Fruit fly (Drosophila melanogaster) whole organism, embryonic: ENCODE results near the gene ZAP3.

Experiments
- ATbp ChIP-seq: fragments of 200-800 bp; sonication (Bioruptor generic); optimal IDR thresholded peaks from 2 replicates; lab custom pipeline; 2017; ENCODE audit warnings: missing biosample characterization, mild to moderate bottlenecking, missing genetic modification characterization, missing genetic modification reagents
- Antp ChIP-seq: fragments of 200-800 bp; sonication (Bioruptor generic); optimal IDR thresholded peaks from 3 replicates; lab custom pipeline; 2016; ENCODE audit warnings: missing biosample characterization, missing genetic modification characterization
- CG10209 ChIP-seq: fragments of 200-800 bp; sonication (Bioruptor generic); optimal IDR thresholded peaks from 3 replicates; lab custom pipeline; 2017; ENCODE audit warnings: missing biosample characterization, mild to moderate bottlenecking, missing genetic modification characterization, missing genetic modification reagents
- CG11695 ChIP-seq: fragments of 200-800 bp; sonication (Bioruptor generic); IDR thresholded peaks from 3 replicates; pipeline ENCODE4 v1.3.6; 2022; ENCODE audit warnings: missing biosample characterization, missing genetic modification characterization
- CG14441 ChIP-seq: fragments of 200-800 bp; sonication (Bioruptor generic); IDR thresholded peaks from 2 replicates; pipeline ENCODE4 v1.3.6; 2022; ENCODE audit warnings: missing biosample characterization, missing genetic modification characterization
- CG17186 ChIP-seq: fragments of 200-800 bp; sonication (Bioruptor generic); optimal IDR thresholded peaks from 3 replicates; lab custom pipeline; 2017; ENCODE audit warnings: missing biosample characterization, missing genetic modification reagents, missing genetic modification characterization
- CG17385 ChIP-seq: fragments of 200-800 bp; sonication (Bioruptor generic); optimal IDR thresholded peaks from 3 replicates; lab custom pipeline; 2018; ENCODE audit warnings: missing biosample characterization, mild to moderate bottlenecking, missing genetic modification characterization
- CG17912 ChIP-seq: fragments of 200-800 bp; sonication (Bioruptor generic); optimal IDR thresholded peaks from 2 replicates; lab custom pipeline; 2018; ENCODE audit warnings: missing biosample characterization, mild to moderate bottlenecking, missing genetic modification characterization
- CG3163 ChIP-seq: fragments of 200-800 bp; sonication (Bioruptor generic); optimal IDR thresholded peaks from 3 replicates; lab custom pipeline; 2016; ENCODE audit warnings: missing biosample characterization, missing genetic modification characterization
- CG3281 ChIP-seq: fragments of 200-800 bp; sonication (Bioruptor generic); optimal IDR thresholded peaks from 3 replicates; lab custom pipeline; 2017; ENCODE audit warnings: missing biosample characterization, mild to moderate bottlenecking, missing genetic modification characterization
- CG3726 ChIP-seq: fragments of 200-800 bp; sonication (Bioruptor generic); IDR thresholded peaks from 3 replicates; pipeline ENCODE4, ENCODE4 v1.3.6; 2022; ENCODE audit warnings: missing biosample characterization, missing genetic modification characterization
- CG6765 ChIP-seq: fragments of 200-800 bp; sonication (Bioruptor generic); optimal IDR thresholded peaks from 3 replicates; lab custom pipeline; 2017; ENCODE audit warnings: missing biosample characterization, mild to moderate bottlenecking, missing genetic modification characterization
- CG6813 ChIP-seq: fragments of 200-800 bp; sonication (Bioruptor generic); optimal IDR thresholded peaks from 2 replicates; lab custom pipeline; 2017; ENCODE audit warnings: missing biosample characterization, missing genetic modification characterization, mild to moderate bottlenecking, moderate library complexity, missing genetic modification reagents
- CG7987 ChIP-seq: fragments of 200-800 bp; sonication (Bioruptor generic); optimal IDR thresholded peaks from 2 replicates; lab custom pipeline; 2018; ENCODE audit warnings: missing biosample characterization, mild to moderate bottlenecking, missing genetic modification characterization, moderate library complexity
- Eip74EF ChIP-seq, 2 experiments: fragments of 200-800 bp in 1 of 2; fragments of >200 bp in 1 of 2; sonication (Bioruptor generic) in 1 of 2; optimal IDR thresholded peaks; 2 replicates each; lab custom pipeline; 2017 to 2019; ENCODE audit warnings: missing biosample characterization in 2 of 2, missing genetic modification characterization in 2 of 2, mild to moderate bottlenecking in 1 of 2, moderate library complexity in 1 of 2
- Gsc ChIP-seq: fragments of 200-800 bp; sonication (Bioruptor generic); IDR thresholded peaks from 2 replicates; pipeline ENCODE4 v1.3.6; 2022; ENCODE audit warnings: missing biosample characterization, missing genetic modification characterization
- HLH3B ChIP-seq: fragments of 200-800 bp; sonication (Bioruptor generic); IDR thresholded peaks from 2 replicates; pipeline ENCODE4 v1.3.6; 2022; ENCODE audit warnings: missing biosample characterization, missing genetic modification characterization
- Hmr ChIP-seq: fragments of 200-800 bp; sonication (Bioruptor generic); optimal IDR thresholded peaks from 3 replicates; lab custom pipeline; 2017; ENCODE audit warnings: mild to moderate bottlenecking, missing biosample characterization, missing genetic modification reagents, missing genetic modification characterization
- Pdp1 ChIP-seq, 2 experiments: fragments of 200-800 bp; sonication (Bioruptor generic); optimal IDR thresholded peaks; 3 replicates each; lab custom pipeline; 2016; ENCODE audit warnings: missing biosample characterization in 2 of 2, missing genetic modification characterization in 2 of 2, mild to moderate bottlenecking in 1 of 2, moderate library complexity in 1 of 2
- Taf1 ChIP-seq: fragments of 200-800 bp; sonication (Bioruptor generic); IDR thresholded peaks from 2 replicates; pipeline ENCODE4 v1.3.6; 2022; ENCODE audit warnings: missing biosample characterization, missing genetic modification characterization
- Trl ChIP-seq, 3 experiments: fragments of >200 bp in 2 of 3; fragments of 200-800 bp in 1 of 3; sonication (Bioruptor generic) in 1 of 3; optimal IDR thresholded peaks; 2 replicates in 1 of 3; 3 replicates in 2 of 3; lab custom pipeline; 2016 to 2017; ENCODE audit warnings: missing biosample characterization in 1 of 3, missing genetic modification characterization in 1 of 3
- Usf ChIP-seq: fragments of 200-800 bp; sonication (Bioruptor generic); optimal IDR thresholded peaks from 2 replicates; lab custom pipeline; 2017; ENCODE audit warnings: missing genotype, missing biosample characterization, missing genetic modification characterization
- YL-1 ChIP-seq: fragments of 200-800 bp; sonication (Bioruptor generic); optimal IDR thresholded peaks from 3 replicates; lab custom pipeline; 2017; ENCODE audit warnings: missing biosample characterization, mild to moderate bottlenecking, missing genetic modification characterization
- abd-A ChIP-seq: fragments of 200-800 bp; sonication (Bioruptor generic); optimal IDR thresholded peaks from 3 replicates; lab custom pipeline; 2019; ENCODE audit warnings: missing biosample characterization, mild to moderate bottlenecking, missing genetic modification characterization, moderate library complexity
- ase ChIP-seq: fragments of 200-800 bp; sonication (Bioruptor generic); IDR thresholded peaks from 3 replicates; pipeline ENCODE4 v1.3.6; 2022; ENCODE audit warnings: missing biosample characterization, missing genetic modification characterization
- cato ChIP-seq: fragments of 200-800 bp; sonication (Bioruptor generic); optimal IDR thresholded peaks from 2 replicates; lab custom pipeline; 2016; ENCODE audit warnings: missing biosample characterization, missing genetic modification characterization, borderline replicate concordance
- chinmo ChIP-seq: fragments of 200-800 bp; sonication (Bioruptor generic); IDR thresholded peaks from 4 replicates; pipeline ENCODE4 v1.3.6; 2022; ENCODE audit warnings: missing biosample characterization, missing genetic modification characterization; ENCODE audit not compliant: partially characterized antibody
- danr ChIP-seq: fragments of 200-800 bp; sonication (Bioruptor generic); IDR thresholded peaks from 2 replicates; pipeline ENCODE4 v1.3.6; 2022; ENCODE audit warnings: missing biosample characterization, missing genetic modification characterization
- dati ChIP-seq: fragments of 200-800 bp; sonication (Bioruptor generic); IDR thresholded peaks from 2 replicates; pipeline ENCODE4 v1.3.6; 2022; ENCODE audit warnings: missing biosample characterization, missing genetic modification characterization
- dmrt99B ChIP-seq: fragments of 200-800 bp; sonication (Bioruptor generic); optimal IDR thresholded peaks from 2 replicates; lab custom pipeline; 2018; ENCODE audit warnings: missing biosample characterization, mild to moderate bottlenecking, missing genetic modification characterization, moderate library complexity
- lab ChIP-seq: fragments of 200-800 bp; sonication (Bioruptor generic); optimal IDR thresholded peaks from 3 replicates; lab custom pipeline; 2017; ENCODE audit warnings: missing biosample characterization, missing genetic modification characterization, mild to moderate bottlenecking, moderate library complexity, missing genetic modification reagents
- maf-S ChIP-seq: fragments of 200-800 bp; sonication (Bioruptor generic); optimal IDR thresholded peaks from 2 replicates; lab custom pipeline; 2016; ENCODE audit warnings: missing biosample characterization, missing genetic modification characterization
- oc ChIP-seq: fragments of 200-800 bp; sonication (Bioruptor generic); optimal IDR thresholded peaks from 2 replicates; lab custom pipeline; 2018; ENCODE audit warnings: missing biosample characterization, mild to moderate bottlenecking, missing genetic modification characterization, moderate library complexity
- otp ChIP-seq: fragments of 200-800 bp; sonication (Bioruptor generic); IDR thresholded peaks from 3 replicates; pipeline ENCODE4, ENCODE4 v1.3.6; 2022; ENCODE audit warnings: missing biosample characterization, missing genetic modification characterization
- pros ChIP-seq: fragments of 200-800 bp; sonication (Bioruptor generic); optimal IDR thresholded peaks from 3 replicates; lab custom pipeline; 2019; ENCODE audit warnings: missing biosample characterization, mild to moderate bottlenecking, missing genetic modification characterization, moderate library complexity
- sd ChIP-seq: fragments of 200-800 bp; sonication (Bioruptor generic); optimal IDR thresholded peaks from 3 replicates; lab custom pipeline; 2018; ENCODE audit warnings: missing biosample characterization, mild to moderate bottlenecking, missing genetic modification characterization, moderate library complexity
- sqz ChIP-seq: fragments of 200-800 bp; sonication (Bioruptor generic); optimal IDR thresholded peaks from 3 replicates; lab custom pipeline; 2018; ENCODE audit warnings: missing biosample characterization, mild to moderate bottlenecking, missing genetic modification characterization
- vvl ChIP-seq: fragments of 200-800 bp; sonication (Bioruptor generic); IDR thresholded peaks from 2 replicates; pipeline ENCODE4 v1.3.6; 2022; ENCODE audit warnings: missing biosample characterization, missing genetic modification characterization
- wdn ChIP-seq: fragments of 200-800 bp; sonication (Bioruptor generic); IDR thresholded peaks from 2 replicates; pipeline ENCODE4 v1.3.6; 2022; ENCODE audit warnings: missing biosample characterization, missing genetic modification characterization

ZAP3 gene

dm6 chrX:10043873-10044272, 38.4 kb downstream of the ZAP3 start (continued):
- peak; percentile 13 for TF ChIP-seq CG7987 (GFP tag; lab: Kevin White, UChicago)
- TF ChIP-seq CG11695 (GFP tag; lab: Robert Waterston, UW): 0 out of 3 replicates have a peak, but pooled peaks have one; percentile 27
- TF ChIP-seq dmrt99B: peak; percentile 21
- TF ChIP-seq Antp (GFP tag; lab: Kevin White, UChicago): no peak
- TF ChIP-seq ATbp (GFP tag; lab: Kevin White, UChicago): peak; percentile 63
- TF ChIP-seq CG6765 (GFP tag; lab: Kevin White, UChicago): peak; percentile 17
- TF ChIP-seq CG14441 (GFP tag; lab: Robert Waterston, UW): 0 out of 2 replicates have a peak, but pooled peaks have one; percentile 11
- no peak for TF ChIP-seq danr
- TF ChIP-seq HLH3B (GFP tag; lab: Robert Waterston, UW): peak; percentile 17; the same call in 1 of the 2 replicates
- no peak for TF ChIP-seq CG17186 (GFP tag; lab: Kevin White, UChicago)
- peak; percentile 36 for TF ChIP-seq lab
- peak; percentile 43; the same call in 1 of the 3 replicates for TF ChIP-seq otp
- peak; percentile 15 for TF ChIP-seq Hmr (GFP tag; lab: Kevin White, UChicago)
- no peak for TF ChIP-seq cato (GFP tag; lab: Kevin White, UChicago)
- peak; percentile 43; the same call in 1 of the 3 replicates for TF ChIP-seq ase (GFP tag; lab: Robert Waterston, UW)
- TF ChIP-seq CG10209 (GFP tag; lab: Kevin White, UChicago): peak; percentile 23
- no peak for TF ChIP-seq CG3163 (GFP tag; lab: Kevin White, UChicago)

dm6 chrX:10039528-10039927, 42.8 kb downstream of the ZAP3 start:
- TF ChIP-seq CG17385 (GFP tag; lab: Kevin White, UChicago) (no peak), dati (GFP tag; lab: Robert Waterston, UW) (no peak), CG3281 (GFP tag; lab: Kevin White, UChicago) (no peak), Taf1 (GFP tag; lab: Robert Waterston, UW) (no peak), maf-S (GFP tag; lab: Kevin White, UChicago) (no peak), CG3726 (no peak), wdn (GFP tag; lab: Robert Waterston, UW) (no peak), sqz (GFP tag; lab: Kevin White, UChicago) (no peak), YL-1 (GFP tag; lab: Kevin White, UChicago) (no peak), vvl (no peak), Usf (GFP tag; lab: Kevin White, UChicago) (no peak), Trl (optimal IDR thresholded peaks at IDR 0.05; lab: Kevin White, UChicago) (no peak), Trl (GFP tag; optimal IDR thresholded peaks at IDR 0.05; lab: Kevin White, UChicago) (no peak)

dm6 chrX:10029730-10030129, 52.6 kb downstream of the ZAP3 start:
- no peak for TF ChIP-seq CG17912 (GFP tag; lab: Kevin White, UChicago)
- peak; percentile 90; the same call in 3 of the 4 replicates for TF ChIP-seq chinmo (GFP tag; lab: Robert Waterston, UW)
- TF ChIP-seq pros (GFP tag; lab: Kevin White, UChicago): peak; percentile 65
- peak; percentile 62 for TF ChIP-seq abd-A (tag; lab: Kevin White, UChicago)
- no peak for TF ChIP-seq Gsc (GFP tag; lab: Robert Waterston, UW)
- TF ChIP-seq CG6813 (GFP tag; lab: Kevin White, UChicago): no peak
- TF ChIP-seq Pdp1 (GFP tag; optimal IDR thresholded peaks at IDR 0.05; lab: Kevin White, UChicago): peak in 1 of 2 experiments; percentile 79
- peak; percentile 48 for TF ChIP-seq oc (tag; lab: Kevin White, UChicago)
- TF ChIP-seq vvl: peak; percentile 64
- TF ChIP-seq Eip74EF (GFP tag; optimal IDR thresholded peaks at IDR 0.05; lab: Kevin White, UChicago): peak in 1 of 2 experiments; percentile 80
- peak; percentile 77 for TF ChIP-seq sd (tag; lab: Kevin White, UChicago)
